Worm (Caenorhabditis elegans): ENCODE measurements around the gene srx-95.

Gene srx-95

ce11 chrII:6713003-6713402, 41.6 kb downstream of the srx-95 start:
- TF ChIP-seq T22C8.4 (GFP tag; IDR thresholded peaks at IDR 0.05), result no peak
- no peak for TF ChIP-seq ztf-29 (GFP tag; IDR thresholded peaks at IDR 0.05)
- TF ChIP-seq cog-1 (tag; optimal IDR thresholded peaks at IDR 0.05), result no peak
- no peak for TF ChIP-seq flt-1 (GFP tag; IDR thresholded peaks at IDR 0.05)
- TF ChIP-seq ztf-23 (GFP tag; IDR thresholded peaks at IDR 0.05), result no peak
- TF ChIP-seq klf-2 (GFP tag; conservative IDR thresholded peaks at IDR 0.05), result no peak
- no peak for TF ChIP-seq tab-1 (GFP tag; IDR thresholded peaks at IDR 0.05)
- TF ChIP-seq med-1 (GFP tag; optimal IDR thresholded peaks at IDR 0.05; ENCODE audit: insufficient read depth), result no peak
- no peak for TF ChIP-seq ref-1 (GFP tag; conservative IDR thresholded peaks at IDR 0.05)

ce11 chrII:6712177-6712981, 42.2 kb downstream of the srx-95 start, which contains the start of the genes dpy-10 and T14B4.19:
Gene dpy-10 (minus strand): TSS chrII:6712227.
Gene T14B4.19 (minus strand): TSS chrII:6712931.
- no peak for TF ChIP-seq med-1 (GFP tag; optimal IDR thresholded peaks at IDR 0.05; ENCODE audit: insufficient read depth)
- no peak for TF ChIP-seq ztf-29 (GFP tag; IDR thresholded peaks at IDR 0.05)
- TF ChIP-seq ztf-23 (GFP tag; IDR thresholded peaks at IDR 0.05), result no peak
- no peak for TF ChIP-seq T22C8.4 (GFP tag; IDR thresholded peaks at IDR 0.05)
- TF ChIP-seq ref-1 (GFP tag; conservative IDR thresholded peaks at IDR 0.05), result no peak
- no peak for TF ChIP-seq flt-1 (GFP tag; IDR thresholded peaks at IDR 0.05)
- no peak for TF ChIP-seq klf-2 (GFP tag; conservative IDR thresholded peaks at IDR 0.05)
- TF ChIP-seq cog-1 (tag; optimal IDR thresholded peaks at IDR 0.05), result no peak
- TF ChIP-seq tab-1 (GFP tag; IDR thresholded peaks at IDR 0.05), result no peak

ce11 chrII:6710596-6710995, 44.0 kb downstream of the srx-95 start:
- TF ChIP-seq cog-1 (tag; optimal IDR thresholded peaks at IDR 0.05) (no peak), klf-2 (GFP tag; conservative IDR thresholded peaks at IDR 0.05) (no peak), ztf-29 (GFP tag; IDR thresholded peaks at IDR 0.05) (no peak), ztf-23 (GFP tag; IDR thresholded peaks at IDR 0.05) (no peak; the same call in 1 of the 2 replicates), med-1 (GFP tag; optimal IDR thresholded peaks at IDR 0.05; ENCODE audit: insufficient read depth) (no peak), flt-1 (GFP tag; IDR thresholded peaks at IDR 0.05) (no peak), ref-1 (GFP tag; conservative IDR thresholded peaks at IDR 0.05) (no peak), tab-1 (GFP tag; IDR thresholded peaks at IDR 0.05) (no peak), T22C8.4 (GFP tag; IDR thresholded peaks at IDR 0.05) (no peak)

- TF ChIP-seq ref-1 (GFP tag; conservative IDR thresholded peaks at IDR 0.05) (no peak), cog-1 (tag; optimal IDR thresholded peaks at IDR 0.05) (no peak), med-1 (GFP tag; optimal IDR thresholded peaks at IDR 0.05; ENCODE audit: insufficient read depth) (no peak), klf-2 (GFP tag; conservative IDR thresholded peaks at IDR 0.05) (no peak), tab-1 (GFP tag; IDR thresholded peaks at IDR 0.05) (no peak), flt-1 (GFP tag; IDR thresholded peaks at IDR 0.05) (no peak), T22C8.4 (GFP tag; IDR thresholded peaks at IDR 0.05) (no peak), ztf-29 (GFP tag; IDR thresholded peaks at IDR 0.05) (no peak), ztf-23 (GFP tag; IDR thresholded peaks at IDR 0.05) (no peak)
Observed at ce11 chrII:6709680-6710079, 44.9 kb downstream of the srx-95 start.

- no peak for TF ChIP-seq ztf-23 (GFP tag; IDR thresholded peaks at IDR 0.05)
- TF ChIP-seq ztf-29 (GFP tag; IDR thresholded peaks at IDR 0.05), result no peak
- no peak for TF ChIP-seq med-1 (GFP tag; optimal IDR thresholded peaks at IDR 0.05; ENCODE audit: insufficient read depth)
- no peak for TF ChIP-seq flt-1 (GFP tag; IDR thresholded peaks at IDR 0.05)
- no peak for TF ChIP-seq klf-2 (GFP tag; conservative IDR thresholded peaks at IDR 0.05)
- no peak for TF ChIP-seq cog-1 (tag; optimal IDR thresholded peaks at IDR 0.05)
- no peak for TF ChIP-seq tab-1 (GFP tag; IDR thresholded peaks at IDR 0.05)
Observed at ce11 chrII:6708980-6709379, 45.6 kb downstream of the srx-95 start.

- no peak for TF ChIP-seq T22C8.4 (GFP tag; IDR thresholded peaks at IDR 0.05)
- TF ChIP-seq cog-1 (tag; optimal IDR thresholded peaks at IDR 0.05), result no peak
- TF ChIP-seq klf-2 (GFP tag; conservative IDR thresholded peaks at IDR 0.05), result no peak
- no peak for TF ChIP-seq med-1 (GFP tag; optimal IDR thresholded peaks at IDR 0.05; ENCODE audit: insufficient read depth)
- TF ChIP-seq ztf-23 (GFP tag; IDR thresholded peaks at IDR 0.05), result no peak
- no peak for TF ChIP-seq ref-1 (GFP tag; conservative IDR thresholded peaks at IDR 0.05)
- TF ChIP-seq ztf-29 (GFP tag; IDR thresholded peaks at IDR 0.05), result no peak
- no peak for TF ChIP-seq flt-1 (GFP tag; IDR thresholded peaks at IDR 0.05)
- no peak for TF ChIP-seq tab-1 (GFP tag; IDR thresholded peaks at IDR 0.05)
Observed at ce11 chrII:6707496-6708260, 46.9 kb downstream of the srx-95 start.

- TF ChIP-seq ztf-29 (GFP tag; IDR thresholded peaks at IDR 0.05) (no peak), T22C8.4 (GFP tag; IDR thresholded peaks at IDR 0.05) (no peak), tab-1 (GFP tag; IDR thresholded peaks at IDR 0.05) (no peak), ref-1 (GFP tag; conservative IDR thresholded peaks at IDR 0.05) (no peak), ztf-23 (GFP tag; IDR thresholded peaks at IDR 0.05) (no peak), med-1 (GFP tag; optimal IDR thresholded peaks at IDR 0.05; ENCODE audit: insufficient read depth) (no peak)
Observed at ce11 chrII:6706552-6707091, 47.9 kb downstream of the srx-95 start.

ce11 chrII:6705593-6706228, 48.9 kb downstream of the srx-95 start, which contains the start of gene rpy-1:
Gene rpy-1 (minus strand): TSS chrII:6705643.
- TF ChIP-seq T22C8.4 (GFP tag; IDR thresholded peaks at IDR 0.05), result no peak
- TF ChIP-seq flt-1 (GFP tag; IDR thresholded peaks at IDR 0.05), result no peak
- TF ChIP-seq med-1 (GFP tag; optimal IDR thresholded peaks at IDR 0.05; ENCODE audit: insufficient read depth), result no peak
- TF ChIP-seq cog-1 (tag; optimal IDR thresholded peaks at IDR 0.05), result no peak
- no peak for TF ChIP-seq tab-1 (GFP tag; IDR thresholded peaks at IDR 0.05)
- no peak for TF ChIP-seq ztf-23 (GFP tag; IDR thresholded peaks at IDR 0.05)
- TF ChIP-seq ztf-29 (GFP tag; IDR thresholded peaks at IDR 0.05), result no peak
- TF ChIP-seq ref-1 (GFP tag; conservative IDR thresholded peaks at IDR 0.05), result no peak
- no peak for TF ChIP-seq klf-2 (GFP tag; conservative IDR thresholded peaks at IDR 0.05)
